Fruit fly (Drosophila melanogaster) whole organism, embryonic: ENCODE results near the gene vih.

Source experiments
- CG11456 ChIP-seq: fragments of 200-800 bp; sonication (Bioruptor generic); IDR thresholded peaks from 3 replicates; pipeline ENCODE4 v1.3.6; 2022; ENCODE audit warnings: missing biosample characterization, missing genetic modification characterization
- CG11696 ChIP-seq: fragments of 200-800 bp; sonication (Bioruptor generic); IDR thresholded peaks from 2 replicates; pipeline ENCODE4 v1.3.6; 2022; ENCODE audit warnings: missing biosample characterization, missing genetic modification characterization
- CG12219 ChIP-seq: fragments of 200-800 bp; sonication (Bioruptor generic); optimal IDR thresholded peaks from 3 replicates; lab custom pipeline; 2018; ENCODE audit warnings: missing biosample characterization, mild to moderate bottlenecking, missing genetic modification characterization
- CG12942 ChIP-seq: fragments of 200-800 bp; sonication (Bioruptor generic); optimal IDR thresholded peaks from 3 replicates; lab custom pipeline; 2016; ENCODE audit warnings: missing biosample characterization, missing genetic modification characterization
- CG14050 ChIP-seq: fragments of 200-800 bp; sonication (Bioruptor generic); IDR thresholded peaks from 3 replicates; pipeline ENCODE4 v1.3.6; 2022; ENCODE audit warnings: missing biosample characterization, missing genetic modification characterization
- CG15479 ChIP-seq: fragments of 200-800 bp; sonication (Bioruptor generic); optimal IDR thresholded peaks from 3 replicates; lab custom pipeline; 2019; ENCODE audit warnings: missing biosample characterization, mild to moderate bottlenecking, missing genetic modification characterization, moderate library complexity
- CG1602 ChIP-seq: fragments of 200-800 bp; sonication (Bioruptor generic); optimal IDR thresholded peaks from 3 replicates; lab custom pipeline; 2016; ENCODE audit warnings: missing biosample characterization, missing genetic modification characterization
- CG1647 ChIP-seq: fragments of 200-800 bp; sonication (Bioruptor generic); optimal IDR thresholded peaks from 3 replicates; lab custom pipeline; 2016; ENCODE audit warnings: missing biosample characterization, missing genetic modification characterization
- CG16813 ChIP-seq: fragments of 200-800 bp; sonication (Bioruptor generic); IDR thresholded peaks from 3 replicates; pipeline ENCODE4 v1.3.6; 2022; ENCODE audit warnings: missing biosample characterization, missing genetic modification characterization; ENCODE audit not compliant: partially characterized antibody
- CG17361 ChIP-seq: fragments of 200-800 bp; sonication (Bioruptor generic); IDR thresholded peaks from 3 replicates; pipeline ENCODE4 v1.3.6; 2022; ENCODE audit warnings: missing biosample characterization, missing genetic modification characterization
- CG17385 ChIP-seq: fragments of 200-800 bp; sonication (Bioruptor generic); optimal IDR thresholded peaks from 3 replicates; lab custom pipeline; 2018; ENCODE audit warnings: missing biosample characterization, mild to moderate bottlenecking, missing genetic modification characterization
- CG17912 ChIP-seq: fragments of 200-800 bp; sonication (Bioruptor generic); optimal IDR thresholded peaks from 2 replicates; lab custom pipeline; 2018; ENCODE audit warnings: missing biosample characterization, mild to moderate bottlenecking, missing genetic modification characterization
- CG1792 ChIP-seq: fragments of 200-800 bp; sonication (Bioruptor generic); optimal IDR thresholded peaks from 2 replicates; lab custom pipeline; 2016; ENCODE audit warnings: missing biosample characterization, missing genetic modification characterization
- CG18262 ChIP-seq: fragments of 200-800 bp; optimal IDR thresholded peaks from 3 replicates; lab custom pipeline; 2019; ENCODE audit warnings: missing biosample characterization, mild to moderate bottlenecking, missing genetic modification characterization, moderate library complexity
- CG1832 ChIP-seq: fragments of 200-800 bp; sonication (Bioruptor generic); optimal IDR thresholded peaks from 2 replicates; lab custom pipeline; 2017; ENCODE audit warnings: missing biosample characterization, mild to moderate bottlenecking, missing genetic modification characterization, inconsistent platforms
- CG18476 ChIP-seq: fragments of 200-800 bp; sonication (Bioruptor generic); optimal IDR thresholded peaks from 2 replicates; lab custom pipeline; 2016; ENCODE audit warnings: missing biosample characterization, mild to moderate bottlenecking, missing genetic modification characterization
- CG6175 ChIP-seq: fragments of 200-800 bp; sonication (Bioruptor generic); IDR thresholded peaks from 3 replicates; pipeline ENCODE4 v1.3.6; 2022; ENCODE audit warnings: missing biosample characterization, missing genetic modification characterization
- CG6272 ChIP-seq: fragments of 200-800 bp; sonication (Bioruptor generic); IDR thresholded peaks from 2 replicates; pipeline ENCODE4 v1.3.6; 2022; ENCODE audit warnings: missing biosample characterization, missing genetic modification characterization
- CG7556 ChIP-seq: fragments of 200-800 bp; sonication (Bioruptor generic); optimal IDR thresholded peaks from 2 replicates; lab custom pipeline; 2017; ENCODE audit warnings: missing biosample characterization, mild to moderate bottlenecking, missing genetic modification characterization
- CG7745 ChIP-seq: fragments of 200-800 bp; sonication (Bioruptor generic); optimal IDR thresholded peaks from 2 replicates; lab custom pipeline; 2018; ENCODE audit warnings: missing biosample characterization, mild to moderate bottlenecking, missing genetic modification characterization, moderate library complexity
- D19B ChIP-seq: fragments of 200-800 bp; sonication (Bioruptor generic); optimal IDR thresholded peaks from 2 replicates; lab custom pipeline; 2017; ENCODE audit warnings: missing biosample characterization, mild to moderate bottlenecking, missing genetic modification characterization
- Dll ChIP-seq: fragments of 200-800 bp; sonication (Bioruptor generic); IDR thresholded peaks from 4 replicates; pipeline ENCODE4 v1.3.6; 2022; ENCODE audit warnings: missing biosample characterization, missing genetic modification characterization; ENCODE audit not compliant: partially characterized antibody
- Dp ChIP-seq: fragments of 200-800 bp; sonication (Bioruptor generic); optimal IDR thresholded peaks from 2 replicates; lab custom pipeline; 2018; ENCODE audit warnings: missing biosample characterization, mild to moderate bottlenecking, missing genetic modification characterization, moderate library complexity
- Elba2 ChIP-seq: fragments of 200-800 bp; sonication (Bioruptor generic); optimal IDR thresholded peaks from 3 replicates; lab custom pipeline; 2016; ENCODE audit warnings: missing biosample characterization, missing genetic modification characterization
- H2.0 ChIP-seq: fragments of 200-800 bp; sonication (Bioruptor generic); IDR thresholded peaks from 2 replicates; pipeline ENCODE4 v1.3.6; 2022; ENCODE audit warnings: missing biosample characterization, missing genetic modification characterization
- Hr3 ChIP-seq: fragments of 200-800 bp; sonication (Bioruptor generic); optimal IDR thresholded peaks from 3 replicates; lab custom pipeline; 2016; ENCODE audit warnings: missing biosample characterization, missing genetic modification characterization
- Mad ChIP-seq: fragments of 200-800 bp; sonication (Bioruptor generic); optimal IDR thresholded peaks from 2 replicates; lab custom pipeline; 2016; ENCODE audit warnings: missing biosample characterization, missing genetic modification characterization
- Mes4 ChIP-seq: fragments of 200-800 bp; sonication (Bioruptor generic); optimal IDR thresholded peaks from 2 replicates; lab custom pipeline; 2016; ENCODE audit warnings: missing biosample characterization, missing genetic modification characterization
- NC2α ChIP-seq: fragments of 200-800 bp; sonication (Bioruptor generic); optimal IDR thresholded peaks from 2 replicates; lab custom pipeline; 2016; ENCODE audit warnings: missing biosample characterization, missing genetic modification characterization
- Poxn ChIP-seq: fragments of 200-800 bp; sonication (Bioruptor generic); IDR thresholded peaks from 2 replicates; pipeline ENCODE4 v1.3.6; 2022; ENCODE audit warnings: missing biosample characterization, missing genetic modification characterization
- Spps ChIP-seq: fragments of 200-800 bp; sonication (Bioruptor generic); optimal IDR thresholded peaks from 2 replicates; lab custom pipeline; 2018; ENCODE audit warnings: missing biosample characterization, mild to moderate bottlenecking, missing genetic modification characterization
- Taf1 ChIP-seq: fragments of 200-800 bp; sonication (Bioruptor generic); IDR thresholded peaks from 2 replicates; pipeline ENCODE4 v1.3.6; 2022; ENCODE audit warnings: missing biosample characterization, missing genetic modification characterization
- ab ChIP-seq: fragments of 200-800 bp; sonication (Bioruptor generic); optimal IDR thresholded peaks from 2 replicates; lab custom pipeline; 2016; ENCODE audit warnings: missing biosample characterization, missing genetic modification characterization
- amos ChIP-seq: fragments of 200-800 bp; sonication (Bioruptor generic); IDR thresholded peaks from 2 replicates; pipeline ENCODE4 v1.3.6; 2022; ENCODE audit warnings: missing biosample characterization, missing genetic modification characterization; ENCODE audit not compliant: partially characterized antibody
- bab2 ChIP-seq: fragments of 200-800 bp; sonication (Bioruptor generic); optimal IDR thresholded peaks from 2 replicates; lab custom pipeline; 2016; ENCODE audit warnings: missing biosample characterization, missing genetic modification characterization
- cas ChIP-seq: fragments of 200-800 bp; sonication (Bioruptor generic); IDR thresholded peaks from 2 replicates; pipeline ENCODE4 v1.3.6; 2022; ENCODE audit warnings: missing biosample characterization, missing genetic modification characterization
- chm ChIP-seq: fragments of 200-800 bp; sonication (Bioruptor generic); IDR thresholded peaks from 2 replicates; pipeline ENCODE4 v1.3.6; 2022; ENCODE audit warnings: missing biosample characterization, missing genetic modification characterization
- croc ChIP-seq: fragments of 200-800 bp; sonication (Bioruptor generic); conservative IDR thresholded peaks from 3 replicates; pipeline ENCODE4 v1.3.6; 2022; ENCODE audit warnings: missing biosample characterization, missing genetic modification characterization
- dm ChIP-seq: fragments of 200-800 bp; sonication (Bioruptor generic); optimal IDR thresholded peaks from 3 replicates; lab custom pipeline; 2016; ENCODE audit warnings: missing biosample characterization, missing genetic modification characterization
- gem ChIP-seq: fragments of 200-800 bp; sonication (Bioruptor generic); optimal IDR thresholded peaks from 2 replicates; lab custom pipeline; 2019; ENCODE audit warnings: missing biosample characterization, mild to moderate bottlenecking, missing genetic modification characterization, moderate library complexity
- lov ChIP-seq, 2 experiments: fragments of 200-800 bp in 1 of 2; fragments of >200 bp in 1 of 2; sonication (Bioruptor generic) in 1 of 2; IDR thresholded peaks in 1 of 2; optimal IDR thresholded peaks in 1 of 2; 2 replicates in 1 of 2; 3 replicates in 1 of 2; pipeline versions ENCODE4 v1.3.6 to Lab custom; 2017 to 2022; ENCODE audit warnings: missing biosample characterization in 1 of 2, missing genetic modification characterization in 1 of 2
- mam ChIP-seq: fragments of 200-800 bp; sonication (Bioruptor generic); optimal IDR thresholded peaks from 3 replicates; lab custom pipeline; 2016; ENCODE audit warnings: missing biosample characterization, missing genetic modification characterization
- mirr ChIP-seq: fragments of 200-800 bp; sonication (Bioruptor generic); optimal IDR thresholded peaks from 3 replicates; lab custom pipeline; 2018; ENCODE audit warnings: missing biosample characterization, mild to moderate bottlenecking, missing genetic modification characterization
- otp ChIP-seq: fragments of 200-800 bp; sonication (Bioruptor generic); IDR thresholded peaks from 3 replicates; pipeline ENCODE4, ENCODE4 v1.3.6; 2022; ENCODE audit warnings: missing biosample characterization, missing genetic modification characterization
- phol ChIP-seq: fragments of 200-800 bp; sonication (Bioruptor generic); optimal IDR thresholded peaks from 3 replicates; lab custom pipeline; 2018; ENCODE audit warnings: missing biosample characterization, mild to moderate bottlenecking, missing genetic modification characterization, moderate library complexity
- run ChIP-seq: fragments of 200-800 bp; sonication (Bioruptor generic); optimal IDR thresholded peaks from 3 replicates; lab custom pipeline; 2018; ENCODE audit warnings: missing biosample characterization, mild to moderate bottlenecking, missing genetic modification characterization
- so ChIP-seq: fragments of 200-800 bp; sonication (Bioruptor generic); IDR thresholded peaks from 3 replicates; pipeline ENCODE4 v1.3.6; 2022; ENCODE audit warnings: missing biosample characterization, missing genetic modification characterization
- tup ChIP-seq: fragments of 200-800 bp; sonication (Bioruptor generic); optimal IDR thresholded peaks from 2 replicates; lab custom pipeline; 2016; ENCODE audit warnings: missing biosample characterization, mild to moderate bottlenecking, missing genetic modification characterization, moderate library complexity
- vvl ChIP-seq: fragments of 200-800 bp; sonication (Bioruptor generic); IDR thresholded peaks from 2 replicates; pipeline ENCODE4 v1.3.6; 2022; ENCODE audit warnings: missing biosample characterization, missing genetic modification characterization
- wdn ChIP-seq: fragments of 200-800 bp; sonication (Bioruptor generic); IDR thresholded peaks from 2 replicates; pipeline ENCODE4 v1.3.6; 2022; ENCODE audit warnings: missing biosample characterization, missing genetic modification characterization
- zen2 ChIP-seq: fragments of 200-800 bp; sonication (Bioruptor generic); IDR thresholded peaks from 3 replicates; pipeline ENCODE4 v1.3.6; 2022; ENCODE audit warnings: missing biosample characterization, missing genetic modification characterization; ENCODE audit not compliant: partially characterized antibody

The vih gene

DNA sequence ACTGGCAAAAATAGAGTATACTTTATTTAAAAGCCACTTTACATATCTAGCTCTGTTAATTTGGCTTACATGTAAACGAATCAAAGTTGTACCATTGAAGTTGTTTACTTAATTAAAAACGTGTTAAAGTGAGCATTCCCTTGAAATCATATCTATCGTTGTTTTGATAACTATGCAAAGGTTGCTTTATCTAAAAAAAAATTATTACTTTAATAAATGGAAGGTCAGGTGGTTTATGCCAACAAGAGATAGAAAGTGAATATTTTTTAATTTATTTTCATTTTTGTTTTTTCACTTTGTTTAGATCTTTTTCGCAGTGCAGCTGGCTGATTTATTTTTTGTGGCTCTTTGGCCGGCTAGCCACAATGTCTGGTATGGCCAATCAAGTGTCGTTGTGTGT is 21.2 kb upstream of the vih start (continued):
- TF ChIP-seq CG1647 (peak; percentile 47), Elba2 (no peak), CG11456 (GFP tag; lab: Robert Waterston, UW) (no peak), otp (no peak), Dp (GFP tag; lab: Kevin White, UChicago) (no peak), so (GFP tag; lab: Robert Waterston, UW) (peak; percentile 72; the same call in 2 of the 3 replicates), vvl (GFP tag; lab: Robert Waterston, UW) (peak; percentile 72), CG6272 (GFP tag; lab: Robert Waterston, UW) (no peak; the same call in 1 of the 2 replicates), CG12942 (GFP tag; lab: Kevin White, UChicago) (peak; percentile 64), CG7745 (tag; lab: Kevin White, UChicago) (no peak), CG18476 (peak; percentile 57), bab2 (GFP tag; lab: Kevin White, UChicago) (peak; percentile 65), CG1602 (GFP tag; lab: Kevin White, UChicago) (peak; percentile 56), Mad (GFP tag; lab: Kevin White, UChicago) (peak; percentile 64), Mes4 (GFP tag; lab: Kevin White, UChicago) (peak; percentile 59), mam (peak; percentile 45), D19B (GFP tag; lab: Kevin White, UChicago) (peak; percentile 16), cas (GFP tag; lab: Robert Waterston, UW) (no peak), amos (GFP tag; lab: Robert Waterston, UW) (no peak), croc (GFP tag; lab: Robert Waterston, UW) (peak; percentile 46; the same call in 2 of the 3 replicates), CG15479 (GFP tag; lab: Kevin White, UChicago) (no peak), chm (no peak), H2.0 (GFP tag; lab: Robert Waterston, UW) (peak; percentile 38; the same call in 1 of the 2 replicates), Dll (no peak), CG1832 (no peak), NC2α (GFP tag; lab: Kevin White, UChicago) (peak; percentile 5), mirr (GFP tag; lab: Kevin White, UChicago) (peak; percentile 10), CG1792 (GFP tag; lab: Kevin White, UChicago) (peak; percentile 44), run (tag; lab: Kevin White, UChicago) (peak; percentile 54), CG18262 (tag; lab: Kevin White, UChicago) (peak; percentile 88), CG17385 (GFP tag; lab: Kevin White, UChicago) (peak; percentile 77), phol (tag; lab: Kevin White, UChicago) (peak; percentile 86), Spps (tag; lab: Kevin White, UChicago) (no peak), Taf1 (no peak), CG11696 (GFP tag; lab: Robert Waterston, UW) (peak; percentile 52; the same call in 1 of the 2 replicates), CG16813 (no peak), CG6175 (GFP tag; lab: Robert Waterston, UW) (0 out of 3 replicates have a peak, but pooled peaks have one; percentile 16), ab (no peak), gem (tag; lab: Kevin White, UChicago) (peak; percentile 86), dm (GFP tag; lab: Kevin White, UChicago) (peak; percentile 45), lov (optimal IDR thresholded peaks at IDR 0.05; lab: Kevin White, UChicago) (no peak), lov (GFP tag; IDR thresholded peaks at IDR 0.05; lab: Robert Waterston, UW) (no peak), Poxn (GFP tag; lab: Robert Waterston, UW) (no peak), CG17912 (no peak), CG12219 (GFP tag; lab: Kevin White, UChicago) (peak; percentile 52), CG7556 (GFP tag; lab: Kevin White, UChicago) (peak; percentile 81), tup (GFP tag; lab: Kevin White, UChicago) (no peak), CG14050 (peak; percentile 62), Hr3 (peak; percentile 76), CG17361 (GFP tag; lab: Robert Waterston, UW) (peak; percentile 88), zen2 (GFP tag; lab: Robert Waterston, UW) (no peak), wdn (peak; percentile 22; the same call in 1 of the 2 replicates)
